Worm (Caenorhabditis elegans) whole organism, dauer: ENCODE results near the gene ZK617.26.

Experiments
- unc-62 ChIP-seq: sonication (generic microtip); optimal IDR thresholded peaks from 2 replicates; lab custom pipeline; 2017; ENCODE audit warnings: missing biosample characterization, missing genetic modification reagents, missing genetic modification characterization

The ZK617.26 gene

ce11 chrIV:12010859-12011258, at the start of gene ZK617.26, which contains the start of gene unc-22:
Gene ZK617.26 (minus strand): TSS chrIV:12010959.
Gene unc-22 (minus strand): TSS chrIV:12011007.
- no peak for TF ChIP-seq unc-62 (GFP tag; lab: Kevin White, UChicago)

DNA sequence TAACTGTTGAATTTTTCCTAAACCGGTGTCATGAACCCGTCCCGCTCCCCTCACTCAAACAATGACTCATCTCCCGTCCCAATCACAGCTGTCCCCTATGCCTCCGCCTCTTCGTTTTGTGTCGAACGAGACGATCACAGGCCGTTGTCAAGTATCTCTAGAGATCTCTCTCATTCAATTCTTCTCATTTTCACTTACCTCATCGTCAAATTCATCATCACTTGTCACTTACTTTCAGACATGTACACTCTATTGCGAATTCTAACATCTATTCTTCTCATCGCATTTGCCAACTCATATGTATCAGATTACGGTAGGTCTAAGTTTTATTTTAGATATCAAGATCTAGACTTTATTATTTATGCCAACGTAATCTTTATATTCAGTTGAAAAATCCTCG, 46.7 kb upstream of the ZK617.26 start, which contains the start of gene K08E4.3:
TSS of gene K08E4.3 (plus strand) at position 235 of the 400 bp plus-strand sequence.
- no peak for TF ChIP-seq unc-62 (GFP tag; lab: Kevin White, UChicago)

ce11 chrIV:12056603-12057002, 45.8 kb upstream of the ZK617.26 start, which contains the start of gene K08E4.2:
Gene K08E4.2 (minus strand): TSS chrIV:12056656.
- no peak for TF ChIP-seq unc-62 (GFP tag; lab: Kevin White, UChicago)

DNA sequence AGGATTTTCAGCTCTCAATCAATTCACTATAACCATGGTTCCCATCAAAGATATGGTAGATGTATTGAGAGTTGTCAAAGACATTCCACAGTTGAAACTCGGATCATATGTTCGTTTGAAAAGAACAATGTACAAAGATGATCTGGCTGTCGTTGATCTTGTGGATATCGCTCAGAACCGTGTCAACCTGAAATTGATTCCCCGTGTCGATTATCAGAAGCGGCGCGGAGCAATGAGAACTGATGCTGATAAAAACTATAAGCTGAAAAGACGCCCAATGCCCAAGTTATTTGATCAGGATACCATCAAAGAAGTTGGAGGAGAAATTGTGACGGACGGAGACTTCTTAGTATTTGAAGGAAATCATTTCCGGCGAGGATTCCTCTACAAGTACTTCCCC, 41.7 kb upstream of the ZK617.26 start:
- TF ChIP-seq unc-62 (GFP tag; lab: Kevin White, UChicago): no peak

- no peak for TF ChIP-seq unc-62 (GFP tag; lab: Kevin White, UChicago)
Measured at ce11 chrIV:12051049-12051792, 40.5 kb upstream of the ZK617.26 start, which contains the start of the genes bre-5 and spt-5. Gene bre-5 (minus strand): TSS chrIV:12051215. Gene spt-5 (plus strand): TSS chrIV:12051491.

- no peak for TF ChIP-seq unc-62 (GFP tag; lab: Kevin White, UChicago)
Measured at ce11 chrIV:12047552-12048347, 37.0 kb upstream of the ZK617.26 start, which contains the start of gene T12G3.4. Gene T12G3.4 (plus strand): TSS chrIV:12048256.

ce11 chrIV:12046524-12047203, 35.9 kb upstream of the ZK617.26 start, which contains the start of gene T12G3.2:
Gene T12G3.2 (minus strand): TSS chrIV:12046967.
- no peak for TF ChIP-seq unc-62 (GFP tag; lab: Kevin White, UChicago)

DNA sequence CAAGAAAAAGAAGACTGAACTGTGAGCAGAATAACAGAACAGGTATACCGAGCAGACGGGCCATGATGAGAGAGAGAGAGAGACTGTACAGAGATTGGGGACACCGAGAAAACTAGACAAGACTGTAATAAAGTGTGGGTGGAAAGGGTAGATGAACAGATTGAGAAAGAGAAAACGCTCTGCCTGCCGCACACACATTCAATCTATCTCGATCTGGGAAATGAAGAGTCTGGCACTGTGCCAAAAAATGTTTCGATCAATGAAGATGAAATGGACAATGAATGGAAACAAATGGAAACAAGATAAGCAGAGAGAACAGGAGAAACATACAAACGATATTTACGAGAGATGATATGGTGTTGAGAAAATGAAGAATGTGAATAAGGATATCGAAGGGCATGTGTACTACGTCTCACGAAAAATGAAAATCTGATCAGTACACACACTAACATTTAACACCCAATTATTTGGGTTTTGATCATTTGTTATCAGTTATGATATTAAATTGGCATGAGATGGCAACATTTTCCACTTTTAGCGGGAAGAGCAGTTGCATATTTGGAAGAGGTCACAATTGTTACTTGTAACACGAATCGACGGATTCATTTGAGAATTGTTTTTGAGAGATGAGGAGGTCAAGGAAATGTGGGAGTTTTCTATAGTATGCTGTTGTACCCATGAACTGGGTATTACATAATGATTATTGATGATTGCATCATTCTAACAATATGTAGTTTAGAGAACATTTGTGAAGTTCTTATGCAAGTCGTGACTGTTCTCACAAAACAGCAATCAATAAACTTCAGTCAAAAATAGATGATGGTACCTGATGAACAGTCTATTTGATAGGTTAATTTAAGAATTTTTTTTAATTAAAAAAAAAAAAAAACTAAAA, 34.3 kb upstream of the ZK617.26 start:
- no peak for TF ChIP-seq unc-62 (GFP tag; lab: Kevin White, UChicago)

DNA sequence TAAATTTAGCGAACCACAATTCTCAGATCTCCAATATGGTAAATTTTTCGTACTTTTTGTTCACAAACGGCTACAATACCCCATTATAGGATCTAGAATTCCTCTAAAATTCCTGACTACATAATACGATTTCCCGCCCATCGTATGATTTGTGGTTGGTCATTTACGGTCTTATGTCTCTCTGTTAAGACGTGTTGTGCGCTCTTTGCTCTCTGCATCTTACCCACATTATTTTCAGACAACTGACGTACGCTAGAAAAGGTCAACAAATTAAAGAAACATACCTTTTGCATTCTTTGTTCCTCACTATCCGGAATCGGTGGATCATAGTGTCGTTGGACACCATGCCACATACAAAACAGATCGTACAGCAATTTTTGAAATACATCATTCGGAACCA, 32.3 kb upstream of the ZK617.26 start:
- TF ChIP-seq unc-62 (GFP tag; lab: Kevin White, UChicago): no peak

ce11 chrIV:12040431-12040830, 29.7 kb upstream of the ZK617.26 start:
- TF ChIP-seq unc-62 (GFP tag; lab: Kevin White, UChicago): no peak

DNA sequence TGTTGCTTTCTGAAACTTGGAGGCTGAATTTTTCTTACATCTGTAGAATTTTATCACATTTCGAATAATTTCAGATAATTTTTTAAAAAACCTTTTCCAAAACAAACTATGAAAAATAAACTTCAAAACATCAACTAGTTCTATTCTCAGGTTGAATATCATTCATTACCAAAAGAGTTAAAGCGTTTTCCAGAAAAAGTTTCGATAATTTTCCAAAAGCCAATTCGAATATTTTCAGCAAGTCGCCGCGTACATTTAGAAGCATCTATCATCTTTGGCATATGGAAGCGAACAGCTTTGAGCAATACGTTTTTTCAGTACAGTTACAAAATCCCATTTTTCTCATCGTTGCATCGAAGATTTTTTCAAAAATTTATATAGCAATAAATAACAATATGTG, 26.2 kb upstream of the ZK617.26 start:
- TF ChIP-seq unc-62 (GFP tag; lab: Kevin White, UChicago): no peak

DNA sequence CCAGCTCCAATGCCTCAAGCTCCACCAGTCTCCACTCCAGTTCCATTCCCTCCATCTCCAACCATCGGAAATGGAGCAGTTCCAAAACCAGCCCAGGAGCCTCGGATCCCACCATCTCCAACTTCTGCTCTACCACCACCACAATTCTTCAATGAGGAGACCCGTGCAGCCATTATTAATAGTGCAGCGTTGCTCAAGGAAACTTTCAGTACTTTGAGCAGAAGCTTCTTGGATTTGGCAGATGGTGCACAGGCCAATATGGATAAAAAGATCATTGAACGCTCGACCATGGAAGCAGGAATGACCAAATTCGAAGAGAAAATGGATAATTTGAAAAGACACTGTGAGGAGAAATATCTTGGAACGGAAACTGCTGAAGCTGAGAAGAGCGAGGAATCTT, 24.7 kb upstream of the ZK617.26 start:
- TF ChIP-seq unc-62 (GFP tag; lab: Kevin White, UChicago): no peak

DNA sequence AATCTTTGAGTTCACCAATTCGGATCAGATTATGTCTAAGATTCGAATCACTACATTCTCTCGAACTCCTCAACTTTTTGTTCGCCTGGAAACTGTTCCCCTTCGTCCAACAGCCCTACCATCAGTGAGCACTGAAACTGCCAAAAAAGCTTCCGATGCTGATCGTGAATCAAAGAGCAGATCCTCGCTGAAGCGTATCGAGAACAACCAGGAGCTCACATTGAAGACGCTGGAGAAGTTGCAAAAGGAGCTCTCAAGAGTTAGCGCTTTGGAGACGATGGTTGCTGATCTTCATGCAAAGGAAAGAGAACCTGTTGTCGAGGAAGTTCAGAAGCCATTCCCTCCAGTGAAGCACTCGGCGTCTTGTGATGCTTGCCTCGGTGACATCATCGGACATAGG, 24.0 kb upstream of the ZK617.26 start:
- no peak for TF ChIP-seq unc-62 (GFP tag; lab: Kevin White, UChicago)

ce11 chrIV:12033985-12034384, 23.2 kb upstream of the ZK617.26 start, which contains the start of gene sqst-1:
Gene sqst-1 (plus strand): TSS chrIV:12034282.
- no peak for TF ChIP-seq unc-62 (GFP tag; lab: Kevin White, UChicago)
